Fruit fly (Drosophila melanogaster): ENCODE data around the gene RpS19b.

DNA sequence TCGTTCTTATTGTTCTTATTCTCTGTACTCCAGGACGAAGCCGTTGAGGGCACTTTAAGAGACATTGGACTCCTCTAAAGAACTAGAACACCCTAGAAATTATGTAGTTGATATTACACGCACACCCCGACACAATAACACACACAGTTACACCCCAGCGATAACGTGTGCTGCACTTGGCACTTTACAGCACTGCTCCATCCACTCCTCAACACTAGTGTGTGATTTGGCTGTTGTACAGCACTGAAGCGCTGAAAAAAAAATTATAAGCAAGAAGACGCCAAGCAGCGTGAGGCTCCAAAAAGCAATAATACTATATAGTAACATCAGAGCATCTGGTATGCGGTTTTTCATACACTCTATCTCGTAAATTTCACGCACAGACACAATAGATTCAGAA, 27.5 kb upstream of the RpS19b start:
- TF ChIP-seq CG12605 (GFP tag; IDR thresholded peaks at IDR 0.05) = no peak
- no peak for TF ChIP-seq rn (GFP tag; IDR thresholded peaks at IDR 0.05)
- TF ChIP-seq CG17806 (tag; optimal IDR thresholded peaks at IDR 0.05) = no peak
- TF ChIP-seq CG34367 (tag; optimal IDR thresholded peaks at IDR 0.05) = no peak
